Worm (Caenorhabditis elegans) whole organism, mixed stage, embryonic: ENCODE data around the gene rgs-9.

Experiments used
- M03D4.4 ChIP-seq: sonication (generic microtip); optimal IDR thresholded peaks from 2 replicates; lab custom pipeline; 2017; ENCODE audit warnings: mild to moderate bottlenecking, missing genetic modification characterization, missing compliant biosample characterization
- bed-3 ChIP-seq: fragments of 200-800 bp; sonication (Bioruptor generic); optimal IDR thresholded peaks from 3 replicates; lab custom pipeline; 2018; ENCODE audit warnings: mild to moderate bottlenecking, missing genetic modification characterization, moderate library complexity, missing compliant biosample characterization
- blmp-1 ChIP-seq: fragments of 150-350 bp; optimal IDR thresholded peaks from 2 replicates; lab custom pipeline; 2014; ENCODE audit warnings: missing biosample characterization, missing genetic modification characterization
- ceh-39 ChIP-seq: fragments of 150-350 bp; optimal IDR thresholded peaks from 2 replicates; lab custom pipeline; 2014; ENCODE audit warnings: missing biosample characterization, missing genetic modification characterization
- ceh-43 ChIP-seq: fragments of 200-800 bp; sonication (Bioruptor generic); optimal IDR thresholded peaks from 2 replicates; lab custom pipeline; 2018; ENCODE audit warnings: mild to moderate bottlenecking, missing genetic modification characterization, moderate library complexity, missing compliant biosample characterization
- ceh-83 ChIP-seq: fragments of 200-800 bp; sonication (Bioruptor generic); optimal IDR thresholded peaks from 2 replicates; lab custom pipeline; 2018; ENCODE audit warnings: mild to moderate bottlenecking, missing genetic modification characterization, missing compliant biosample characterization
- cnd-1 ChIP-seq: fragments of 200-800 bp; sonication (Bioruptor generic); optimal IDR thresholded peaks from 2 replicates; lab custom pipeline; 2018; ENCODE audit warnings: mild to moderate bottlenecking, missing genetic modification characterization, missing compliant biosample characterization
- drap-1 ChIP-seq: fragments of 200-800 bp; sonication (Bioruptor generic); optimal IDR thresholded peaks from 3 replicates; lab custom pipeline; 2018; ENCODE audit warnings: mild to moderate bottlenecking, missing genetic modification characterization, missing compliant biosample characterization
- elt-1 ChIP-seq: sonication (generic microtip); optimal IDR thresholded peaks from 2 replicates; lab custom pipeline; 2017; ENCODE audit warnings: missing genetic modification characterization, mild to moderate bottlenecking, missing compliant biosample characterization, antibody characterized with exemption, moderate library complexity, borderline replicate concordance; ENCODE audit not compliant: insufficient read depth
- elt-3 ChIP-seq: fragments of 150-350 bp; optimal IDR thresholded peaks from 2 replicates; lab custom pipeline; 2014; ENCODE audit warnings: missing biosample characterization, missing genetic modification characterization
- flh-1 ChIP-seq: fragments of 200-800 bp; sonication (Bioruptor generic); optimal IDR thresholded peaks from 2 replicates; lab custom pipeline; 2018; ENCODE audit warnings: mild to moderate bottlenecking, missing genetic modification characterization, moderate library complexity, missing compliant biosample characterization
- ham-2 ChIP-seq: fragments of 200-800 bp; sonication (Bioruptor generic); optimal IDR thresholded peaks from 2 replicates; lab custom pipeline; 2018; ENCODE audit warnings: mild to moderate bottlenecking, missing genetic modification characterization, missing compliant biosample characterization
- hlh-1 ChIP-seq: fragments of 150-350 bp; optimal IDR thresholded peaks from 2 replicates; lab custom pipeline; 2014; ENCODE audit warnings: missing biosample characterization, missing genetic modification reagents, missing genetic modification characterization
- lin-13 ChIP-seq: fragments of 150-350 bp; optimal IDR thresholded peaks from 2 replicates; lab custom pipeline; 2014; ENCODE audit warnings: missing biosample characterization, missing genetic modification characterization
- lin-32 ChIP-seq: fragments of 200-800 bp; sonication (Bioruptor generic); optimal IDR thresholded peaks from 2 replicates; lab custom pipeline; 2018; ENCODE audit warnings: mild to moderate bottlenecking, missing genetic modification characterization, missing compliant biosample characterization
- lsy-2 ChIP-seq: fragments of 150-350 bp; optimal IDR thresholded peaks from 2 replicates; lab custom pipeline; 2014; ENCODE audit warnings: missing biosample characterization, missing genetic modification characterization
- mab-5 ChIP-seq: fragments of 150-350 bp; optimal IDR thresholded peaks from 2 replicates; lab custom pipeline; 2014; ENCODE audit warnings: missing biosample characterization, missing genetic modification characterization
- mep-1 ChIP-seq: fragments of 150-350 bp; optimal IDR thresholded peaks from 2 replicates; lab custom pipeline; 2017; ENCODE audit warnings: missing biosample characterization, missing genetic modification reagents, missing genetic modification characterization, inconsistent platforms
- mls-2 ChIP-seq: sonication (generic microtip); optimal IDR thresholded peaks from 2 replicates; lab custom pipeline; 2016; ENCODE audit warnings: mild to moderate bottlenecking, missing genetic modification characterization, moderate library complexity, missing compliant biosample characterization
- nhr-12 ChIP-seq: fragments of 150-350 bp; optimal IDR thresholded peaks from 2 replicates; lab custom pipeline; 2014; ENCODE audit warnings: missing biosample characterization, missing genetic modification characterization
- nhr-2 ChIP-seq: fragments of 150-350 bp; optimal IDR thresholded peaks from 2 replicates; lab custom pipeline; 2014; ENCODE audit warnings: missing biosample characterization, missing genetic modification characterization
- nhr-237 ChIP-seq: fragments of 150-350 bp; optimal IDR thresholded peaks from 2 replicates; lab custom pipeline; 2014; ENCODE audit warnings: missing biosample characterization, missing genetic modification characterization
- nhr-28 ChIP-seq: fragments of 150-350 bp; optimal IDR thresholded peaks from 2 replicates; lab custom pipeline; 2014; ENCODE audit warnings: missing biosample characterization, missing genetic modification characterization
- nhr-76 ChIP-seq: sonication (generic microtip); optimal IDR thresholded peaks from 2 replicates; lab custom pipeline; 2017; ENCODE audit warnings: missing biosample characterization, missing genetic modification characterization
- pha-4 ChIP-seq: fragments of 150-350 bp; optimal IDR thresholded peaks from 2 replicates; lab custom pipeline; 2018; ENCODE audit warnings: missing biosample characterization, missing genetic modification reagents, missing genetic modification characterization
- sem-2 ChIP-seq: fragments of 200-800 bp; sonication (Bioruptor generic); optimal IDR thresholded peaks from 2 replicates; lab custom pipeline; 2018; ENCODE audit warnings: mild to moderate bottlenecking, missing genetic modification characterization, missing compliant biosample characterization
- sptf-1 ChIP-seq: sonication (generic microtip); optimal IDR thresholded peaks from 2 replicates; lab custom pipeline; 2017; ENCODE audit warnings: mild to moderate bottlenecking, missing genetic modification characterization, moderate library complexity, missing compliant biosample characterization
- tbx-8 ChIP-seq: fragments of 200-800 bp; sonication (Bioruptor generic); optimal IDR thresholded peaks from 2 replicates; lab custom pipeline; 2018; ENCODE audit warnings: mild to moderate bottlenecking, missing genetic modification characterization, moderate library complexity, missing compliant biosample characterization
- unc-39 ChIP-seq: fragments of 150-350 bp; optimal IDR thresholded peaks from 2 replicates; lab custom pipeline; 2014; ENCODE audit warnings: missing biosample characterization, missing genetic modification characterization
- unc-62 ChIP-seq: fragments of 150-350 bp; optimal IDR thresholded peaks from 2 replicates; lab custom pipeline; 2014; ENCODE audit warnings: missing biosample characterization, missing genetic modification reagents, missing genetic modification characterization
- zip-8 ChIP-seq: fragments of 150-350 bp; optimal IDR thresholded peaks from 2 replicates; lab custom pipeline; 2014; ENCODE audit warnings: missing biosample characterization, missing genetic modification characterization
- ztf-11 ChIP-seq: fragments of 150-350 bp; optimal IDR thresholded peaks from 2 replicates; lab custom pipeline; 2014; ENCODE audit warnings: missing biosample characterization, missing genetic modification characterization

rgs-9 gene

ce11 chrX:1890817-1891216 is 24.2 kb upstream of the rgs-9 start:
- TF ChIP-seq nhr-2 (tag; lab: Kevin White, UChicago) = no peak
- no peak for TF ChIP-seq blmp-1 (tag; lab: Kevin White, UChicago)
- TF ChIP-seq mls-2 (tag; lab: Kevin White, UChicago) = no peak

- no peak for TF ChIP-seq drap-1 (GFP tag; lab: Kevin White, UChicago)
- no peak for TF ChIP-seq nhr-12 (tag; lab: Kevin White, UChicago)
- no peak for TF ChIP-seq cnd-1 (tag; lab: Kevin White, UChicago)
- TF ChIP-seq sptf-1 (tag; lab: Kevin White, UChicago) = no peak
- no peak for TF ChIP-seq sem-2 (GFP tag; lab: Kevin White, UChicago)
- no peak for TF ChIP-seq ham-2 (GFP tag; lab: Kevin White, UChicago)
- TF ChIP-seq flh-1 (GFP tag; lab: Kevin White, UChicago) = no peak
- TF ChIP-seq bed-3 (GFP tag; lab: Kevin White, UChicago) = no peak
- no peak for TF ChIP-seq mep-1 (tag; lab: Kevin White, UChicago)
- no peak for TF ChIP-seq elt-3 (tag; lab: Kevin White, UChicago)
- TF ChIP-seq lin-32 (GFP tag; lab: Kevin White, UChicago) = no peak
- no peak for TF ChIP-seq ceh-43 (GFP tag; lab: Kevin White, UChicago)
- TF ChIP-seq elt-1 = no peak
- TF ChIP-seq pha-4 (tag; lab: Kevin White, UChicago) = no peak
- no peak for TF ChIP-seq ceh-83
Observed at ce11 chrX:1891887-1892286, 23.2 kb upstream of the rgs-9 start, which contains the start of gene B0294.3. Gene B0294.3, plus strand, starts transcription at chrX:1892187.

DNA sequence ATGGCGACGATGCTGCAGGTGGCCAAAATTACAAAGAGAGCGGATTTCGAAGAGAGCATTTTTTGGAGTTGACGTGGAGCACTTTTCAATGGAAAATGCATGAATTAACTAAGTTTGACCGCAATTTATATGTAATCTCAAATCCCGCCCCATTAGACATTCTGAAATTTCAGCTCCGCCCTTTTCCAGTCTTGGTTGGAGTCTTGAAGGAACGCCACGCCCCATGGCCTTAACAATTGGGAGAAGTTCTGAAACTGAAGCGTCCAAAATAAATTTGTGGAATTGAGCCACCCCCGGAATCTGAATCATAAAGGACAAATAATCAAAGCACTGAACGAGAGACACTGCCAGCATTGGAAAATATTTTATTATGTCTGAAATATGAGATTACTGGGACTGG is 17.8 kb upstream of the rgs-9 start, which contains the start of gene B0294.1:
Gene B0294.1 (minus strand): TSS at position 101 of the 400 bp plus-strand sequence.
- no peak for TF ChIP-seq sem-2 (GFP tag; lab: Kevin White, UChicago)
- TF ChIP-seq tbx-8 (GFP tag; lab: Kevin White, UChicago) = no peak
- TF ChIP-seq ztf-11 (tag; lab: Kevin White, UChicago) = no peak
- TF ChIP-seq unc-39 = no peak
- TF ChIP-seq ceh-43 (GFP tag; lab: Kevin White, UChicago) = no peak
- TF ChIP-seq mab-5 (tag; lab: Kevin White, UChicago) = no peak
- no peak for TF ChIP-seq pha-4 (tag; lab: Kevin White, UChicago)
- no peak for TF ChIP-seq hlh-1
- no peak for TF ChIP-seq ceh-39 (tag; lab: Kevin White, UChicago)
- no peak for TF ChIP-seq zip-8
- TF ChIP-seq lsy-2 (tag; lab: Kevin White, UChicago) = no peak
- no peak for TF ChIP-seq flh-1 (GFP tag; lab: Kevin White, UChicago)
- TF ChIP-seq cnd-1 (tag; lab: Kevin White, UChicago) = no peak
- no peak for TF ChIP-seq ceh-83
- TF ChIP-seq unc-62 (GFP tag; lab: Kevin White, UChicago) = no peak
- TF ChIP-seq lin-32 (GFP tag; lab: Kevin White, UChicago) = no peak
- TF ChIP-seq elt-3 (tag; lab: Kevin White, UChicago) = no peak

ce11 chrX:1901480-1901879 is 13.6 kb upstream of the rgs-9 start:
- TF ChIP-seq cnd-1 (tag; lab: Kevin White, UChicago) = no peak
- no peak for TF ChIP-seq flh-1 (GFP tag; lab: Kevin White, UChicago)
- no peak for TF ChIP-seq nhr-12 (tag; lab: Kevin White, UChicago)
- no peak for TF ChIP-seq lin-13 (tag; lab: Kevin White, UChicago)

ce11 chrX:1907009-1907408 is 8.0 kb upstream of the rgs-9 start:
- TF ChIP-seq M03D4.4 (tag; lab: Kevin White, UChicago) = no peak
- no peak for TF ChIP-seq ham-2 (GFP tag; lab: Kevin White, UChicago)
- no peak for TF ChIP-seq nhr-12 (tag; lab: Kevin White, UChicago)
- TF ChIP-seq mep-1 (tag; lab: Kevin White, UChicago) = no peak
- no peak for TF ChIP-seq ceh-83
- TF ChIP-seq zip-8 = no peak
- TF ChIP-seq nhr-76 = no peak
- no peak for TF ChIP-seq elt-1
- no peak for TF ChIP-seq sem-2 (GFP tag; lab: Kevin White, UChicago)
- no peak for TF ChIP-seq sptf-1 (tag; lab: Kevin White, UChicago)
- no peak for TF ChIP-seq nhr-28 (tag; lab: Kevin White, UChicago)
- TF ChIP-seq tbx-8 (GFP tag; lab: Kevin White, UChicago) = no peak
- no peak for TF ChIP-seq nhr-237 (tag; lab: Kevin White, UChicago)
- TF ChIP-seq pha-4 (tag; lab: Kevin White, UChicago) = no peak
